Fruit fly (Drosophila melanogaster) whole organism, embryonic: ENCODE results near the gene Hexo2.

Experiments used
- Abd-B ChIP-seq: fragments of 200-800 bp; sonication (Bioruptor generic); optimal IDR thresholded peaks from 2 replicates; lab custom pipeline; 2018; ENCODE audit warnings: missing biosample characterization, mild to moderate bottlenecking, missing genetic modification characterization, moderate library complexity
- CG10959 ChIP-seq: fragments of 200-800 bp; sonication (Bioruptor generic); IDR thresholded peaks from 2 replicates; pipeline ENCODE4 v1.3.6; 2022; ENCODE audit warnings: missing biosample characterization, missing genetic modification characterization
- CG15696 ChIP-seq: fragments of 200-800 bp; sonication (Bioruptor generic); optimal IDR thresholded peaks from 2 replicates; lab custom pipeline; 2019; ENCODE audit warnings: missing biosample characterization, mild to moderate bottlenecking, missing genetic modification characterization, moderate library complexity
- CG3995 ChIP-seq: fragments of 200-800 bp; sonication (Bioruptor generic); optimal IDR thresholded peaks from 3 replicates; lab custom pipeline; 2016; ENCODE audit warnings: missing biosample characterization, missing genetic modification characterization
- CG6689 ChIP-seq: fragments of 200-800 bp; sonication (Bioruptor generic); IDR thresholded peaks from 2 replicates; pipeline ENCODE4 v1.3.6; 2022; ENCODE audit warnings: missing biosample characterization, missing genetic modification characterization
- Fer1 ChIP-seq: fragments of 200-800 bp; sonication (Bioruptor generic); optimal IDR thresholded peaks from 2 replicates; lab custom pipeline; 2017; ENCODE audit warnings: missing biosample characterization, mild to moderate bottlenecking, missing genetic modification characterization
- Hr3 ChIP-seq: fragments of 200-800 bp; sonication (Bioruptor generic); optimal IDR thresholded peaks from 3 replicates; lab custom pipeline; 2016; ENCODE audit warnings: missing biosample characterization, missing genetic modification characterization
- Optix ChIP-seq: fragments of 200-800 bp; sonication (Bioruptor generic); IDR thresholded peaks from 3 replicates; pipeline ENCODE4 v1.3.6; 2022; ENCODE audit warnings: missing biosample characterization, missing genetic modification characterization
- ab ChIP-seq: fragments of 200-800 bp; sonication (Bioruptor generic); optimal IDR thresholded peaks from 2 replicates; lab custom pipeline; 2016; ENCODE audit warnings: missing biosample characterization, missing genetic modification characterization
- crol ChIP-seq: fragments of 200-800 bp; sonication (Bioruptor generic); IDR thresholded peaks from 2 replicates; pipeline ENCODE4 v1.3.6; 2022; ENCODE audit warnings: missing biosample characterization, missing genetic modification characterization
- da ChIP-seq: fragments of 200-800 bp; sonication (Bioruptor generic); optimal IDR thresholded peaks from 2 replicates; lab custom pipeline; 2016; ENCODE audit warnings: missing biosample characterization, missing genetic modification characterization
- gfzf ChIP-seq: fragments of 200-800 bp; sonication (Bioruptor generic); optimal IDR thresholded peaks from 2 replicates; lab custom pipeline; 2016; ENCODE audit warnings: missing biosample characterization, mild to moderate bottlenecking, missing genetic modification characterization, moderate library complexity
- wek ChIP-seq: fragments of 200-800 bp; sonication (Bioruptor generic); optimal IDR thresholded peaks from 3 replicates; lab custom pipeline; 2018; ENCODE audit warnings: missing biosample characterization, mild to moderate bottlenecking, missing genetic modification characterization, moderate library complexity

DNA sequence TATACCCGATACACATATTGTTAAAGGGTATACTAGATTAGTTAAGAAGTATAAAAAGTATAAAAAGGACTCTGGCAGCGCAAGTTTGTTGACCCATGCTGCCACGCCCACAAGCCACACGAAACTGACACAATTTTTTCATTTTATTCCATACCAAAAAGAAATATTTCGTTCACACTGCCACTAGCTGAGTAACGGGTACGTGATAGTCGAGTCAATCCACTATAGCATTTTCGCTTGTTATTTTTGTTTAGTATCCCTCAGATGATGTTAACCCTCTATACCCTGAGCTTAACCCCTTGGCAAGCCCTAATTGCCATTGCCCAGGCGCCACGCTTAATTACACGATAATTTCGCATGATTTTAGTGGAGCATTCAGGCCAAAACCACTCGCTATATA lies 37.5 kb downstream of the Hexo2 start:
- TF ChIP-seq CG3995 (GFP tag; lab: Kevin White, UChicago), result no peak
- no peak for TF ChIP-seq ab (GFP tag; lab: Kevin White, UChicago)
- TF ChIP-seq CG10959, result no peak
- no peak for TF ChIP-seq Hr3 (GFP tag; lab: Kevin White, UChicago)
- TF ChIP-seq crol, result no peak
- no peak for TF ChIP-seq da (GFP tag; lab: Kevin White, UChicago)
- TF ChIP-seq CG6689 (GFP tag; lab: Robert Waterston, UW), result no peak
- no peak for TF ChIP-seq gfzf
- TF ChIP-seq Fer1 (GFP tag; lab: Kevin White, UChicago), result no peak
- no peak for TF ChIP-seq CG15696 (tag; lab: Kevin White, UChicago)
- TF ChIP-seq wek (GFP tag; lab: Kevin White, UChicago), result no peak
- no peak for TF ChIP-seq Optix (GFP tag; lab: Robert Waterston, UW)
- no peak for TF ChIP-seq Abd-B (GFP tag; lab: Kevin White, UChicago)
